Fruit fly (Drosophila melanogaster): ENCODE measurements around the gene NijC.

DNA sequence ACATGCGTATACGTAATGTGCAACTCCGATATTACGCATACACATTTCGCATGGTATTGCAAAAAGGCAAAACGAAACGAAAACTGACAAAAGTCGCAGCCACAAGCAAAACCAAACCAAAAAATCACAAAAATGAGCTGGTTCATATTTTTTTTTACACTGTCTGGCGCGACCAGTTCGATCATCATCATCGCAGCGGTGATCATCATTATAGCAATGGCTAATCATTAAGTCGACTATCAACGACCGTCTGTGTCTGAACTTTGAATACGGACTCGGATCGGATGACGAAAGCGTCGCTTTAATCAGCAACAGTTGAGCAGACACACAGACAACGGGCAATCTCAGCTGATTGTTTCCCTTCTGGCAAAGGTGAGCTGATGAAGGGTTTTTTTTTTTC, 22.0 kb downstream of the NijC start:
- TF ChIP-seq h (optimal IDR thresholded peaks at IDR 0.05) (no peak), psq (optimal IDR thresholded peaks at IDR 0.05) (no peak), ttk (optimal IDR thresholded peaks at IDR 0.05) (no peak), Sin3A (optimal IDR thresholded peaks at IDR 0.05) (no peak), Myc (optimal IDR thresholded peaks at IDR 0.05) (no peak), insv (optimal IDR thresholded peaks at IDR 0.05) (no peak)
